Fruit fly (Drosophila melanogaster) Kc167 (cell line): Measurements from ENCODE around the gene Mst27D.

ENCODE experiments used
- Myc ChIP-seq: fragments of >200 bp; optimal IDR thresholded peaks from 2 replicates; lab custom pipeline; 2017; ENCODE audit warnings: missing external identifiers
- Sin3A ChIP-seq: fragments of >200 bp; optimal IDR thresholded peaks from 2 replicates; lab custom pipeline; 2018; ENCODE audit warnings: missing external identifiers
- h ChIP-seq: fragments of >200 bp; optimal IDR thresholded peaks from 3 replicates; lab custom pipeline; 2018; ENCODE audit warnings: missing external identifiers
- insv ChIP-seq: fragments of >200 bp; optimal IDR thresholded peaks from 3 replicates; lab custom pipeline; 2018; ENCODE audit warnings: missing external identifiers
- psq ChIP-seq: fragments of >200 bp; optimal IDR thresholded peaks from 2 replicates; lab custom pipeline; 2017; ENCODE audit warnings: missing external identifiers
- ttk ChIP-seq: sonication (Bioruptor generic); optimal IDR thresholded peaks from 2 replicates; lab custom pipeline; 2017; ENCODE audit warnings: missing external identifiers

DNA sequence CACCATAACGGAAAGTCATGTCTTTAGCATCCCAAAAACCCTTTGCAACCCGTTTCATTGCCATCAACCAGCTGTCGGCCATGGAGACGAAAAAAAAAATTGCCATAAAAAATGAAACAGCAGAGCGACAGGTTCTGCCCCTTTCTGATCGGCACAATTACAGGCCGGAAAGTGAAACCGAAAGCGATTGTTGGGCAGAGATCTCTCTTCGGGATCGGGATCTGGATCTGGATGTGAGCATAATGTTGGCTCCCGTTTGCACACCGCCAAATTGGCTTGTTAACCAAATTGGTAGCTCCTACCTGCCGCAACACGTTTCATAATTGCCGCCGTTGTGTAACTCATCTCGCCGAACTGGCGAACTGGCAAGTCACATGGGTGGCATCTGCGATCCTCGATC is 21.6 kb upstream of the Mst27D start:
- TF ChIP-seq psq (lab: Kevin White, UChicago) (no peak), Myc (no peak), insv (no peak), ttk (lab: Kevin White, UChicago) (no peak), Sin3A (no peak), h (lab: Kevin White, UChicago) (no peak)
